Worm (Caenorhabditis elegans): ENCODE measurements around the gene Y27F2A.10.
"Not testable (repeated sequence)": the region's sequence is repeated elsewhere in the genome, so short reads cannot be mapped to it uniquely, and the experiment has no call there.

Gene Y27F2A.10

ce11 chrII:3203415-3203814 is 31.3 kb upstream of the Y27F2A.10 start, which contains the start of gene sri-50:
Gene sri-50 (plus strand): TSS chrII:3203715.
- no peak for TF ChIP-seq sma-9 (GFP tag; optimal IDR thresholded peaks at IDR 0.05)
- no peak for TF ChIP-seq sma-9 (tag; optimal IDR thresholded peaks at IDR 0.05)
- TF ChIP-seq aly-2 (tag; optimal IDR thresholded peaks at IDR 0.05), result no peak
- TF ChIP-seq lin-11 (tag; optimal IDR thresholded peaks at IDR 0.05), result no peak
- no peak for TF ChIP-seq lin-13 (GFP tag; optimal IDR thresholded peaks at IDR 0.05)
- TF ChIP-seq sem-4 (tag; optimal IDR thresholded peaks at IDR 0.05), result no peak
- TF ChIP-seq ama-1 (optimal IDR thresholded peaks at IDR 0.05), result no peak

- no peak for TF ChIP-seq dmd-4 (tag; optimal IDR thresholded peaks at IDR 0.05)
- TF ChIP-seq blmp-1 (tag; optimal IDR thresholded peaks at IDR 0.05; ENCODE audit: insufficient read depth), result no peak
- no peak for TF ChIP-seq unc-39 (tag; optimal IDR thresholded peaks at IDR 0.05)
Observed at ce11 chrII:3202519-3202918, 30.4 kb upstream of the Y27F2A.10 start, which contains the start of gene sri-53. Gene sri-53 (minus strand): TSS chrII:3202619.

- not testable (repeated sequence) for TF ChIP-seq nhr-129, alr-1, C34F6.9 (tag; optimal IDR thresholded peaks at IDR 0.05)
Observed at ce11 chrII:3201242-3201641, 29.2 kb upstream of the Y27F2A.10 start, which contains the start of gene sri-48. Gene sri-48 (minus strand): TSS chrII:3201342.

- TF ChIP-seq alr-1 (tag; optimal IDR thresholded peaks at IDR 0.05) (no peak), crh-2 (tag; optimal IDR thresholded peaks at IDR 0.05) (no peak), unc-62 (GFP tag; optimal IDR thresholded peaks at IDR 0.05) (no peak), nhr-25 (tag; optimal IDR thresholded peaks at IDR 0.05) (no peak), aly-2 (tag; optimal IDR thresholded peaks at IDR 0.05) (no peak), mdl-1 (tag; optimal IDR thresholded peaks at IDR 0.05) (no peak), sma-3 (GFP tag; optimal IDR thresholded peaks at IDR 0.05) (no peak), nhr-10 (tag; optimal IDR thresholded peaks at IDR 0.05) (no peak), lsy-2 (tag; optimal IDR thresholded peaks at IDR 0.05) (no peak), lin-11 (tag; optimal IDR thresholded peaks at IDR 0.05) (no peak), mbf-1 (tag; optimal IDR thresholded peaks at IDR 0.05) (no peak), dmd-4 (tag; optimal IDR thresholded peaks at IDR 0.05) (no peak), ztf-1 (GFP tag; conservative IDR thresholded peaks at IDR 0.05) (no peak), nhr-129 (tag; optimal IDR thresholded peaks at IDR 0.05) (no peak), ceh-82 (tag; optimal IDR thresholded peaks at IDR 0.05) (no peak), skn-1 (tag; optimal IDR thresholded peaks at IDR 0.05) (no peak), ZK546.5 (tag; optimal IDR thresholded peaks at IDR 0.05) (no peak), blmp-1 (tag; optimal IDR thresholded peaks at IDR 0.05; ENCODE audit: insufficient read depth) (no peak), sma-9 (GFP tag; optimal IDR thresholded peaks at IDR 0.05) (no peak), sma-9 (tag; optimal IDR thresholded peaks at IDR 0.05) (no peak), ztf-11 (tag; optimal IDR thresholded peaks at IDR 0.05) (no peak)
Observed at ce11 chrII:3198998-3199397, 26.9 kb upstream of the Y27F2A.10 start, which contains the start of gene sri-51. Gene sri-51 (minus strand): TSS chrII:3199098.

ce11 chrII:3196966-3197365 is 24.9 kb upstream of the Y27F2A.10 start, which contains the start of gene gcy-15:
Gene gcy-15 (minus strand): TSS chrII:3197066.
- no peak for TF ChIP-seq alr-1 (tag; optimal IDR thresholded peaks at IDR 0.05)
- no peak for TF ChIP-seq C34F6.9 (tag; optimal IDR thresholded peaks at IDR 0.05)
- TF ChIP-seq sem-4 (tag; optimal IDR thresholded peaks at IDR 0.05), result no peak
- no peak for TF ChIP-seq F13H6.1 (tag; optimal IDR thresholded peaks at IDR 0.05)
- no peak for TF ChIP-seq crh-2 (tag; optimal IDR thresholded peaks at IDR 0.05)
- no peak for TF ChIP-seq unc-55 (GFP tag; optimal IDR thresholded peaks at IDR 0.05)
- no peak for TF ChIP-seq sma-9 (GFP tag; optimal IDR thresholded peaks at IDR 0.05)
- no peak for TF ChIP-seq sma-9 (tag; optimal IDR thresholded peaks at IDR 0.05)
- TF ChIP-seq nhr-23 (tag; optimal IDR thresholded peaks at IDR 0.05), result no peak
- no peak for TF ChIP-seq lin-13 (GFP tag; optimal IDR thresholded peaks at IDR 0.05)
- TF ChIP-seq nhr-25 (tag; optimal IDR thresholded peaks at IDR 0.05), result no peak
- no peak for TF ChIP-seq nhr-10 (tag; optimal IDR thresholded peaks at IDR 0.05)
- no peak for TF ChIP-seq gmeb-1 (tag; optimal IDR thresholded peaks at IDR 0.05)
- no peak for TF ChIP-seq fos-1 (tag; optimal IDR thresholded peaks at IDR 0.05)
- no peak for TF ChIP-seq lin-39 (tag; optimal IDR thresholded peaks at IDR 0.05)
- no peak for TF ChIP-seq mab-5 (tag; optimal IDR thresholded peaks at IDR 0.05)
- TF ChIP-seq lsy-2 (tag; optimal IDR thresholded peaks at IDR 0.05), result no peak
- TF ChIP-seq ztf-1 (GFP tag; conservative IDR thresholded peaks at IDR 0.05), result no peak
- no peak for TF ChIP-seq Y55F3AM.14 (GFP tag; optimal IDR thresholded peaks at IDR 0.05)
